Worm (Caenorhabditis elegans) whole organism, L4 larva: ENCODE data around the gene tag-196.
A peak's percentile ranks its signal among the peaks of the same experiment; 100 is the strongest.

Experiments
- F10B5.3 ChIP-seq: sonication (generic microtip); optimal IDR thresholded peaks from 2 replicates; lab custom pipeline; 2016; ENCODE audit warnings: mild to moderate bottlenecking, missing genetic modification characterization, missing compliant biosample characterization
- F26F4.8 ChIP-seq: fragments of 200-800 bp; sonication (Bioruptor generic); conservative IDR thresholded peaks from 2 replicates; pipeline ENCODE4 v1.3.6; 2022; ENCODE audit warnings: missing genetic modification characterization, missing compliant biosample characterization
- F44E2.7 ChIP-seq: fragments of 200-800 bp; sonication (Bioruptor generic); IDR thresholded peaks from 2 replicates; pipeline ENCODE4 v2.1.2; 2022; ENCODE audit warnings: missing genetic modification characterization, missing compliant biosample characterization
- F49E8.2 ChIP-seq: sonication (generic microtip); optimal IDR thresholded peaks from 2 replicates; lab custom pipeline; 2016; ENCODE audit warnings: missing compliant biosample characterization, mild to moderate bottlenecking, missing genetic modification characterization, borderline replicate concordance
- T20F7.1 ChIP-seq: fragments of 200-800 bp; sonication (Bioruptor generic); optimal IDR thresholded peaks from 2 replicates; lab custom pipeline; 2018; ENCODE audit warnings: mild to moderate bottlenecking, missing genetic modification characterization, missing compliant biosample characterization
- Y105C5A.15 ChIP-seq: fragments of 200-800 bp; sonication (Bioruptor generic); IDR thresholded peaks from 2 replicates; pipeline ENCODE4 v1.3.6; 2022; ENCODE audit warnings: missing genetic modification characterization, missing compliant biosample characterization
- ZK337.2 ChIP-seq: fragments of 200-800 bp; sonication (Bioruptor generic); IDR thresholded peaks from 2 replicates; pipeline ENCODE4 v1.3.6; 2022; ENCODE audit warnings: missing genetic modification reagents, missing genetic modification characterization, missing compliant biosample characterization
- arid-1 ChIP-seq: fragments of 200-800 bp; sonication (Bioruptor generic); conservative IDR thresholded peaks from 2 replicates; pipeline ENCODE4 v1.3.6; 2022; ENCODE audit warnings: missing genetic modification reagents, missing genetic modification characterization, missing compliant biosample characterization
- attf-4 ChIP-seq: sonication (generic microtip); optimal IDR thresholded peaks from 3 replicates; lab custom pipeline; 2017; ENCODE audit warnings: missing biosample characterization, missing genetic modification characterization
- ceh-20 ChIP-seq: fragments of 200-800 bp; sonication (Bioruptor generic); IDR thresholded peaks from 2 replicates; pipeline ENCODE4 v1.3.6; 2022; ENCODE audit warnings: missing genetic modification reagents, missing genetic modification characterization, missing compliant biosample characterization
- ceh-44 ChIP-seq: fragments of 200-800 bp; sonication (Bioruptor generic); IDR thresholded peaks from 2 replicates; pipeline ENCODE4 v1.3.6; 2022; ENCODE audit warnings: missing genetic modification reagents, missing genetic modification characterization, missing compliant biosample characterization
- ceh-62 ChIP-seq: sonication (generic microtip); optimal IDR thresholded peaks from 2 replicates; lab custom pipeline; 2017; ENCODE audit warnings: missing biosample characterization, missing genetic modification characterization
- ces-1 ChIP-seq: fragments of 150-350 bp; sonication (generic microtip); optimal IDR thresholded peaks from 4 replicates; lab custom pipeline; 2014; ENCODE audit warnings: missing biosample characterization, missing genetic modification reagents, missing genetic modification characterization
- daf-19 ChIP-seq: fragments of 200-800 bp; sonication (Bioruptor generic); conservative IDR thresholded peaks from 2 replicates; pipeline ENCODE4 v1.3.6; 2022; ENCODE audit warnings: missing genetic modification characterization, missing compliant biosample characterization
- dpl-1 ChIP-seq: fragments of 150-350 bp; optimal IDR thresholded peaks from 2 replicates; lab custom pipeline; 2014; ENCODE audit warnings: missing biosample characterization, missing genetic modification reagents, missing genetic modification characterization
- duxl-1 ChIP-seq: sonication (generic microtip); optimal IDR thresholded peaks from 2 replicates; lab custom pipeline; 2016; ENCODE audit warnings: mild to moderate bottlenecking, missing genetic modification characterization, moderate library complexity, missing compliant biosample characterization; ENCODE audit not compliant: poor library complexity
- egl-27 ChIP-seq: sonication (generic microtip); optimal IDR thresholded peaks from 3 replicates; lab custom pipeline; 2017; ENCODE audit warnings: missing biosample characterization, missing genetic modification reagents, missing genetic modification characterization
- hlh-11 ChIP-seq: fragments of 200-800 bp; sonication (Bioruptor generic); optimal IDR thresholded peaks from 2 replicates; lab custom pipeline; 2018; ENCODE audit warnings: mild to moderate bottlenecking, missing genetic modification characterization, missing compliant biosample characterization
- hlh-30 ChIP-seq: sonication (generic microtip); optimal IDR thresholded peaks from 2 replicates; lab custom pipeline; 2017; ENCODE audit warnings: antibody characterized with exemption, mild to moderate bottlenecking, missing genetic modification characterization, missing compliant biosample characterization; ENCODE audit not compliant: insufficient read depth
- jun-1 ChIP-seq: fragments of 150-350 bp; optimal IDR thresholded peaks from 2 replicates; lab custom pipeline; 2014; ENCODE audit warnings: missing biosample characterization, missing genetic modification reagents, missing genetic modification characterization
- lim-7 ChIP-seq: fragments of 200-800 bp; sonication (Bioruptor generic); IDR thresholded peaks from 2 replicates; pipeline ENCODE4 v1.3.6; 2022; ENCODE audit warnings: missing genetic modification characterization, missing compliant biosample characterization
- lin-1 ChIP-seq: fragments of 200-800 bp; sonication (Bioruptor generic); IDR thresholded peaks from 2 replicates; pipeline ENCODE4 v1.3.6; 2022; ENCODE audit warnings: missing genetic modification reagents, missing genetic modification characterization, missing compliant biosample characterization
- lin-15B ChIP-seq: fragments of 150-350 bp; sonication (generic microtip); optimal IDR thresholded peaks from 3 replicates; lab custom pipeline; 2014; ENCODE audit warnings: missing biosample characterization, missing genetic modification characterization
- lin-29 ChIP-seq: fragments of 200-800 bp; sonication (Bioruptor generic); IDR thresholded peaks from 2 replicates; pipeline ENCODE4 v1.3.6; 2022; ENCODE audit warnings: missing genetic modification reagents, missing genetic modification characterization, missing compliant biosample characterization
- lin-38 ChIP-seq: fragments of 200-800 bp; sonication (Bioruptor generic); IDR thresholded peaks from 2 replicates; pipeline ENCODE4 v1.3.6; 2022; ENCODE audit warnings: missing genetic modification reagents, missing genetic modification characterization, missing compliant biosample characterization
- madf-5 ChIP-seq, 2 experiments: fragments of 200-800 bp; sonication (Bioruptor generic); IDR thresholded peaks; 2 replicates each; pipeline ENCODE4 v1.3.6; 2022; ENCODE audit warnings: missing compliant biosample characterization in 2 of 2, missing genetic modification characterization in 2 of 2
- mdt-29 ChIP-seq: fragments of 200-800 bp; sonication (Bioruptor generic); IDR thresholded peaks from 2 replicates; pipeline ENCODE4 v1.3.6; 2022; ENCODE audit warnings: missing genetic modification reagents, missing genetic modification characterization, missing compliant biosample characterization
- mxl-2 ChIP-seq: fragments of 200-800 bp; sonication (Bioruptor generic); conservative IDR thresholded peaks from 2 replicates; pipeline ENCODE4 v1.3.6; 2022; ENCODE audit warnings: missing genetic modification reagents, missing genetic modification characterization, missing compliant biosample characterization
- nhr-102 ChIP-seq: sonication (generic microtip); optimal IDR thresholded peaks from 2 replicates; lab custom pipeline; 2016; ENCODE audit warnings: mild to moderate bottlenecking, missing genetic modification characterization, moderate library complexity, missing compliant biosample characterization
- nhr-48 ChIP-seq: sonication (generic microtip); optimal IDR thresholded peaks from 2 replicates; lab custom pipeline; 2016; ENCODE audit warnings: mild to moderate bottlenecking, missing genetic modification characterization, missing compliant biosample characterization
- pha-4 ChIP-seq, 2 experiments: fragments of 150-350 bp in 1 of 2; fragments of 200-800 bp in 1 of 2; sonication (Bioruptor generic) in 1 of 2; IDR thresholded peaks in 1 of 2; optimal IDR thresholded peaks in 1 of 2; 2 replicates each; pipeline versions ENCODE4 v1.3.6 to Lab custom; 2014 to 2022; ENCODE audit warnings: missing genetic modification characterization in 2 of 2, missing genetic modification reagents in 2 of 2, missing biosample characterization in 1 of 2, missing compliant biosample characterization in 1 of 2
- skn-1 ChIP-seq: fragments of 150-350 bp; optimal IDR thresholded peaks from 2 replicates; lab custom pipeline; 2014; ENCODE audit warnings: missing biosample characterization, missing genetic modification characterization
- snpc-4 ChIP-seq: fragments of 150-350 bp; optimal IDR thresholded peaks from 2 replicates; lab custom pipeline; 2014; ENCODE audit warnings: missing biosample characterization, missing genetic modification characterization
- spr-3 ChIP-seq: fragments of 200-800 bp; sonication (Bioruptor generic); optimal IDR thresholded peaks from 2 replicates; lab custom pipeline; 2018; ENCODE audit warnings: mild to moderate bottlenecking, missing genetic modification characterization, missing compliant biosample characterization
- unc-62 ChIP-seq, 3 experiments: fragments of 150-350 bp in 1 of 3; sonication (generic microtip); optimal IDR thresholded peaks in 2 of 3; peaks in 1 of 3; 1 replicate in 1 of 3; 2 replicates in 2 of 3; lab custom pipeline; 2014 to 2017; ENCODE audit warnings: missing biosample characterization in 3 of 3, missing genetic modification characterization in 3 of 3, missing genetic modification reagents in 3 of 3, missing genotype in 1 of 3
- zfp-2 ChIP-seq: sonication (generic microtip); optimal IDR thresholded peaks from 2 replicates; lab custom pipeline; 2016; ENCODE audit warnings: mild to moderate bottlenecking, missing genetic modification characterization, missing compliant biosample characterization
- zfp-3 ChIP-seq: fragments of 200-800 bp; sonication (Bioruptor generic); conservative IDR thresholded peaks from 2 replicates; pipeline ENCODE4 v1.3.6; 2022; ENCODE audit warnings: missing genetic modification reagents, missing genetic modification characterization, missing compliant biosample characterization
- zip-2 ChIP-seq: fragments of 150-350 bp; optimal IDR thresholded peaks from 2 replicates; lab custom pipeline; 2014; ENCODE audit warnings: missing biosample characterization, missing genetic modification characterization
- ztf-7 ChIP-seq: fragments of 150-350 bp; optimal IDR thresholded peaks from 2 replicates; lab custom pipeline; 2014; ENCODE audit warnings: missing biosample characterization, missing genetic modification characterization

tag-196 gene

ce11 chrV:8586920-8587319 is 7.8 kb upstream of the tag-196 start (continued):
- TF ChIP-seq ztf-7 (tag; lab: Kevin White, UChicago) = no peak
- no peak for TF ChIP-seq daf-19
- TF ChIP-seq zfp-2 (tag; lab: Kevin White, UChicago) = no peak
- no peak for TF ChIP-seq ces-1 (GFP tag; lab: Kevin White, UChicago)
- TF ChIP-seq dpl-1 (GFP tag; lab: Kevin White, UChicago) = no peak
- no peak for TF ChIP-seq hlh-30 (tag; lab: Kevin White, UChicago)
- TF ChIP-seq nhr-48 = peak; percentile 36
- TF ChIP-seq spr-3 (GFP tag; lab: Kevin White, UChicago) = no peak
- TF ChIP-seq attf-4 (tag; lab: Kevin White, UChicago) = no peak
- TF ChIP-seq zfp-3 = no peak
- TF ChIP-seq lin-29 (GFP tag; lab: Robert Waterston, UW) = no peak
- no peak for TF ChIP-seq lim-7 (GFP tag; lab: Robert Waterston, UW)
- TF ChIP-seq lin-38 (GFP tag; lab: Robert Waterston, UW) = no peak
- no peak for TF ChIP-seq skn-1 (tag; lab: Kevin White, UChicago)
- no peak for TF ChIP-seq mdt-29 (GFP tag; lab: Robert Waterston, UW)
- no peak for TF ChIP-seq jun-1 (tag; lab: Kevin White, UChicago)
- TF ChIP-seq ceh-62 (tag; lab: Kevin White, UChicago) = no peak
- TF ChIP-seq madf-5 (GFP tag; IDR thresholded peaks at IDR 0.05; lab: Robert Waterston, UW) = no peak
- TF ChIP-seq zip-2 (tag; lab: Kevin White, UChicago) = no peak
- no peak for TF ChIP-seq mxl-2 (GFP tag; lab: Robert Waterston, UW)
- TF ChIP-seq egl-27 (tag; lab: Kevin White, UChicago) = no peak
- no peak for TF ChIP-seq unc-62 (GFP tag; optimal IDR thresholded peaks at IDR 0.05 in 1 of 2; lab: Kevin White, UChicago)
- TF ChIP-seq unc-62 (tag; optimal IDR thresholded peaks at IDR 0.05; lab: Kevin White, UChicago) = no peak
- no peak for TF ChIP-seq ceh-20
- TF ChIP-seq ZK337.2 = no peak
- no peak for TF ChIP-seq hlh-11 (tag; lab: Kevin White, UChicago)
- no peak for TF ChIP-seq arid-1 (GFP tag; lab: Robert Waterston, UW)
- no peak for TF ChIP-seq F49E8.2 (tag; lab: Kevin White, UChicago)
- no peak for TF ChIP-seq nhr-102
- peak; percentile 24 for TF ChIP-seq T20F7.1 (GFP tag; lab: Kevin White, UChicago)
- TF ChIP-seq F26F4.8 (GFP tag; lab: Robert Waterston, UW) = no peak
- no peak for TF ChIP-seq ceh-44 (GFP tag; lab: Robert Waterston, UW)
- TF ChIP-seq snpc-4 = no peak
- TF ChIP-seq lin-15B (tag; lab: Kevin White, UChicago) = no peak
- no peak for TF ChIP-seq F44E2.7
- TF ChIP-seq, all 104 proteins: peak for 7

- no peak for TF ChIP-seq zfp-3
- TF ChIP-seq Y105C5A.15 (GFP tag; lab: Robert Waterston, UW) = 0 out of 2 replicates have a peak, but pooled peaks have one; percentile 32
- no peak for TF ChIP-seq lin-1 (GFP tag; lab: Robert Waterston, UW)
- TF ChIP-seq F10B5.3 (tag; lab: Kevin White, UChicago) = no peak
- peak in 1 of 2 experiments; percentile 72 for TF ChIP-seq unc-62 (GFP tag; optimal IDR thresholded peaks at IDR 0.05 in 1 of 2; lab: Kevin White, UChicago)
- TF ChIP-seq unc-62 (tag; optimal IDR thresholded peaks at IDR 0.05; lab: Kevin White, UChicago) = no peak
- no peak for TF ChIP-seq pha-4 (GFP tag; IDR thresholded peaks at IDR 0.05; lab: Robert Waterston, UW)
- TF ChIP-seq pha-4 (tag; optimal IDR thresholded peaks at IDR 0.05; lab: Kevin White, UChicago) = no peak
- TF ChIP-seq duxl-1 = no peak
- no peak for TF ChIP-seq hlh-30 (tag; lab: Kevin White, UChicago)
Observed at ce11 chrV:8588079-8588478, 6.6 kb upstream of the tag-196 start, which contains the start of gene C10B5.3. TSS of gene C10B5.3 (minus strand) at chrV:8588179.
